Worm (Caenorhabditis elegans): ENCODE results near the gene cima-1.

DNA sequence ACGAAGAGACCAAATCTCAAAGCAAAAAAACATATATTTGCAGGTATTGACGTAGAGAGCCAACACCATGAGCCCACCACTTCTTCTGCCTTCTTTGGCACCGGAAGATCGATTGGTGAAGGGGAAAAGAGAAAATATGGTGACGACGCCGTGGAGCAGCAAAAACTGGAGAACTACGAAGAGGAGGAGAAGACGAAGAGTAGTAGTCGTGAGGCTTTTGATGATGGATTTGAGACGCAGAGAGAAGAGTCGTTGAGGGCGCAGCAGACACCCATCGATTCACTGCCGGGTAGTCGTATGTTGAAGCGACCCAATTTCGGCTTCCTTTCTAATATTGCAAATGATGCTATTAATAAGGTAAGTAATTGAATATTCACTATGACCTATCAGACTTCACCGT is 39.9 kb upstream of the cima-1 start:
- TF ChIP-seq attf-4 (tag; optimal IDR thresholded peaks at IDR 0.05), result no peak
- no peak for TF ChIP-seq aha-1 (tag)
- no peak for TF ChIP-seq mdt-29 (GFP tag; IDR thresholded peaks at IDR 0.05)
- no peak for TF ChIP-seq nhr-102 (tag; optimal IDR thresholded peaks at IDR 0.05)

Data from whole organism, L4 larva.